2 fruit fly cellular contexts compared by ENCODE assay signal in the genomic region with DNA sequence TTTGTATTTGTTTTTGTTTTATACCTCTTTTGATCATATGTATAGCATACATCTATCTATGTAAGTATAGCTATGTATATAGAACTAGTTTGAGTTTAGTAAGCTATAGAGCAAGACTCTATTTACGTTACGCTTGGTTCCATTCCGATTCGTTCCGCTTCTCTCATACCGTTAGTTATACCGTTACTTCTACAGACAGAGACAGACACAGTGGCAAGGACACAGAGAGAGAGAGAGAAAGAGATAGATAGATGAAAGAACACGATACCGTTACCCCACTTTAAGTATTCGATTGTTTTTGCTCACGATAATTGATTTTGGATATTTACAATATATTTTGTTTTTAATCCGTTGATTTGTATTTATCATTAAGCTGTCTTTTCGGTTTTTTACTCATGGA.
TF ChIP-seq lines count a peak whose summit lies in the region.

No protein-coding gene starts in this region.

- TF ChIP-seq CTCF in whole organism, embryonic (GFP tag; optimal IDR thresholded peaks at IDR 0.05; lab: Kevin White, UChicago) = no peak

TF ChIP-seq in whole organism, adult, 20 proteins besides CTCF, POLR2A, EP300 and RAD21:
- TF ChIP-seq ovo (GFP tag; optimal IDR thresholded peaks at IDR 0.05; lab: Kevin White, UChicago) = peak; percentile 74
- TF ChIP-seq bab1 (GFP tag; optimal IDR thresholded peaks at IDR 0.05; lab: Kevin White, UChicago) = no peak
- TF ChIP-seq tj (GFP tag; optimal IDR thresholded peaks at IDR 0.05; lab: Kevin White, UChicago) = no peak

TF ChIP-seq in whole organism, embryonic, 481 proteins besides CTCF, POLR2A, EP300 and RAD21:
- TF ChIP-seq Mes4 (GFP tag; optimal IDR thresholded peaks at IDR 0.05; lab: Kevin White, UChicago) (no peak), pfk (GFP tag; optimal IDR thresholded peaks at IDR 0.05; lab: Kevin White, UChicago) (peak; percentile 76)
